Worm (Caenorhabditis elegans): ENCODE data around the gene C25E10.8.
A peak's percentile ranks its signal among the peaks of the same experiment; 100 is the strongest.

The C25E10.8 gene

ce11 chrV:9074360-9074834 lies 20.5 kb upstream of the C25E10.8 start (continued):
- TF ChIP-seq ztf-4 (tag; optimal IDR thresholded peaks at IDR 0.05) (no peak), pax-3 (tag; optimal IDR thresholded peaks at IDR 0.05) (no peak), egl-13 (tag; optimal IDR thresholded peaks at IDR 0.05) (no peak), unc-98 (GFP tag; IDR thresholded peaks at IDR 0.05) (no peak), lsy-2 (tag; optimal IDR thresholded peaks at IDR 0.05) (peak in 1 of 2 experiments; percentile 40), nhr-71 (tag; optimal IDR thresholded peaks at IDR 0.05) (peak; percentile 38), tbx-2 (tag; optimal IDR thresholded peaks at IDR 0.05) (peak; percentile 38), nhr-12 (tag; optimal IDR thresholded peaks at IDR 0.05) (no peak), zag-1 (tag; optimal IDR thresholded peaks at IDR 0.05) (no peak), nhr-237 (tag; optimal IDR thresholded peaks at IDR 0.05) (no peak)

- TF ChIP-seq dsc-1 (tag; optimal IDR thresholded peaks at IDR 0.05) (no peak), lsy-2 (tag; optimal IDR thresholded peaks at IDR 0.05) (peak in 1 of 2 experiments; percentile 24), lin-35 (GFP tag; optimal IDR thresholded peaks at IDR 0.05) (peak in 1 of 2 experiments; percentile 12), tbx-2 (tag; optimal IDR thresholded peaks at IDR 0.05) (peak; percentile 14), mdl-1 (tag; optimal IDR thresholded peaks at IDR 0.05) (peak in 1 of 2 experiments; percentile 22), lir-3 (tag; optimal IDR thresholded peaks at IDR 0.05; ENCODE audit: poor library complexity) (no peak)
These were observed 19.6 kb upstream of the C25E10.8 start, which contains the start of gene oac-50 for ce11 chrV:9073322-9074038. oac-50 (minus strand) TSS chrV:9073540.

- no peak for TF ChIP-seq irx-1 (tag; optimal IDR thresholded peaks at IDR 0.05)
- TF ChIP-seq C04F5.9 (tag; optimal IDR thresholded peaks at IDR 0.05), result no peak
- TF ChIP-seq tlp-1 (tag; optimal IDR thresholded peaks at IDR 0.05), result no peak
- TF ChIP-seq egl-27 (tag; optimal IDR thresholded peaks at IDR 0.05), result no peak
- TF ChIP-seq xbp-1 (tag; optimal IDR thresholded peaks at IDR 0.05), result no peak
- TF ChIP-seq isw-1 (GFP tag; IDR thresholded peaks at IDR 0.05), result no peak
- TF ChIP-seq nhr-12 (tag; optimal IDR thresholded peaks at IDR 0.05), result no peak
- no peak for TF ChIP-seq unc-30 (tag; optimal IDR thresholded peaks at IDR 0.05)
- no peak for TF ChIP-seq ztf-11 (tag; optimal IDR thresholded peaks at IDR 0.05)
- no peak for TF ChIP-seq pqm-1 (tag; optimal IDR thresholded peaks at IDR 0.05)
- no peak for TF ChIP-seq rnt-1 (tag; optimal IDR thresholded peaks at IDR 0.05)
- TF ChIP-seq lin-35 (GFP tag; optimal IDR thresholded peaks at IDR 0.05), result no peak
- TF ChIP-seq ceh-82 (tag; optimal IDR thresholded peaks at IDR 0.05), result no peak
- no peak for TF ChIP-seq zip-4 (GFP tag; optimal IDR thresholded peaks at IDR 0.05)
- TF ChIP-seq pag-3 (tag; optimal IDR thresholded peaks at IDR 0.05; ENCODE audit: borderline replicate concordance, insufficient read depth), result no peak
- TF ChIP-seq snu-23 (GFP tag; optimal IDR thresholded peaks at IDR 0.05), result no peak
These were observed 15.8 kb upstream of the C25E10.8 start, which contains the start of gene T27E4.5 for ce11 chrV:9069680-9070079. T27E4.5 (minus strand) TSS chrV:9069780.

ce11 chrV:9067678-9068077 lies 13.8 kb upstream of the C25E10.8 start, which contains the start of gene fip-2:
fip-2 (plus strand) TSS chrV:9067978.
- TF ChIP-seq egl-27 (tag; optimal IDR thresholded peaks at IDR 0.05) (no peak), unc-86 (tag; optimal IDR thresholded peaks at IDR 0.05) (no peak), zag-1 (tag; optimal IDR thresholded peaks at IDR 0.05) (no peak), C34B4.2 (tag; optimal IDR thresholded peaks at IDR 0.05) (no peak), ceh-90 (tag; optimal IDR thresholded peaks at IDR 0.05) (no peak), lin-39 (tag; optimal IDR thresholded peaks at IDR 0.05) (no peak)

- no peak for TF ChIP-seq efl-1 (optimal IDR thresholded peaks at IDR 0.05)
- TF ChIP-seq efl-1 (GFP tag; optimal IDR thresholded peaks at IDR 0.05 in 1 of 2), result no peak
- peak; percentile 72 for TF ChIP-seq blmp-1 (tag; optimal IDR thresholded peaks at IDR 0.05)
- peak; percentile 91 for TF ChIP-seq nhr-85 (tag)
- TF ChIP-seq egl-27 (tag; optimal IDR thresholded peaks at IDR 0.05), result no peak
- TF ChIP-seq lin-14 (GFP tag; optimal IDR thresholded peaks at IDR 0.05), result peak; percentile 62
- peak in 1 of 2 experiments; percentile 3 for TF ChIP-seq lsy-2 (tag; optimal IDR thresholded peaks at IDR 0.05)
- TF ChIP-seq snu-23 (GFP tag; optimal IDR thresholded peaks at IDR 0.05), result peak; percentile 16
- peak; percentile 11 for TF ChIP-seq nhr-20 (tag; optimal IDR thresholded peaks at IDR 0.05)
- TF ChIP-seq elt-2 (tag; optimal IDR thresholded peaks at IDR 0.05), result no peak
- TF ChIP-seq xbp-1 (tag; optimal IDR thresholded peaks at IDR 0.05), result no peak
- TF ChIP-seq nhr-28 (tag; optimal IDR thresholded peaks at IDR 0.05), result no peak
- TF ChIP-seq fkh-8 (tag; optimal IDR thresholded peaks at IDR 0.05), result no peak
- TF ChIP-seq egl-13 (tag; optimal IDR thresholded peaks at IDR 0.05), result no peak
These were observed 12.0 kb upstream of the C25E10.8 start for ce11 chrV:9065915-9066314.

Data from whole organism, L1 larva.